Worm (Caenorhabditis elegans): ENCODE data around the gene Y60A9.1.

- TF ChIP-seq mdl-1 (tag; optimal IDR thresholded peaks at IDR 0.05) (no peak), lin-39 (tag; optimal IDR thresholded peaks at IDR 0.05) (no peak), T20F7.1 (GFP tag; optimal IDR thresholded peaks at IDR 0.05) (no peak), ama-1 (optimal IDR thresholded peaks at IDR 0.05) (no peak), ceh-44 (GFP tag; IDR thresholded peaks at IDR 0.05) (no peak), ztf-11 (tag; optimal IDR thresholded peaks at IDR 0.05) (no peak), php-3 (GFP tag; IDR thresholded peaks at IDR 0.05) (no peak), nhr-11 (tag; optimal IDR thresholded peaks at IDR 0.05) (no peak), lin-13 (GFP tag; optimal IDR thresholded peaks at IDR 0.05) (no peak), aly-2 (tag; optimal IDR thresholded peaks at IDR 0.05) (no peak)
Observed at ce11 chrX:14405817-14406216, 10.7 kb upstream of the Y60A9.1 start, which contains the start of gene frpr-17.

Measured in whole organism, L4 larva.